Worm (Caenorhabditis elegans): ENCODE data around the gene T05C1.5.

- no peak for TF ChIP-seq fkh-10 (GFP tag; optimal IDR thresholded peaks at IDR 0.05)
- TF ChIP-seq aly-2 (tag; optimal IDR thresholded peaks at IDR 0.05): no peak
- TF ChIP-seq mdl-1 (tag; optimal IDR thresholded peaks at IDR 0.05): no peak
- no peak for TF ChIP-seq snpc-4 (tag; optimal IDR thresholded peaks at IDR 0.05)
- TF ChIP-seq fos-1 (tag; optimal IDR thresholded peaks at IDR 0.05): no peak
- TF ChIP-seq zag-1 (tag; optimal IDR thresholded peaks at IDR 0.05): no peak
- TF ChIP-seq ztf-11 (tag; optimal IDR thresholded peaks at IDR 0.05): no peak
- TF ChIP-seq ceh-28 (tag; optimal IDR thresholded peaks at IDR 0.05): no peak
- no peak for TF ChIP-seq nhr-11 (tag; optimal IDR thresholded peaks at IDR 0.05)
Observed at ce11 chrII:4518300-4518907, 27.8 kb upstream of the T05C1.5 start, which contains the start of gene hlh-1.

Measured in whole organism, L3 larva.